Fruit fly (Drosophila melanogaster) whole organism: ENCODE measurements around the gene CG46440.

Experiments used
- Dll ChIP-seq: fragments of >200 bp; optimal IDR thresholded peaks from 2 replicates; lab custom pipeline; 2017
- EcR ChIP-seq, 2 experiments: fragments of >200 bp; optimal IDR thresholded peaks; 2 replicates each; lab custom pipeline; 2017; ENCODE audit warnings: missing biosample characterization in 2 of 2, missing genetic modification characterization in 2 of 2, missing genetic modification reagents in 2 of 2
- psq ChIP-seq: fragments of >200 bp; optimal IDR thresholded peaks from 2 replicates; lab custom pipeline; 2017

- TF ChIP-seq Dll: no peak
- no peak for TF ChIP-seq psq (lab: Kevin White, UChicago)
- TF ChIP-seq EcR (GFP tag; optimal IDR thresholded peaks at IDR 0.05; lab: Kevin White, UChicago): no peak
Measured at dm6 chrX:15840003-15840402, 17.6 kb downstream of the CG46440 start.
